Worm (Caenorhabditis elegans) whole organism, mixed stage, embryonic: ENCODE measurements around the gene K02D10.4.

Experiments
- bed-3 ChIP-seq: fragments of 200-800 bp; sonication (Bioruptor generic); optimal IDR thresholded peaks from 3 replicates; lab custom pipeline; 2018; ENCODE audit warnings: mild to moderate bottlenecking, missing genetic modification characterization, moderate library complexity, missing compliant biosample characterization
- ceh-83 ChIP-seq: fragments of 200-800 bp; sonication (Bioruptor generic); optimal IDR thresholded peaks from 2 replicates; lab custom pipeline; 2018; ENCODE audit warnings: mild to moderate bottlenecking, missing genetic modification characterization, missing compliant biosample characterization
- elt-1 ChIP-seq: sonication (generic microtip); optimal IDR thresholded peaks from 2 replicates; lab custom pipeline; 2017; ENCODE audit warnings: missing genetic modification characterization, mild to moderate bottlenecking, missing compliant biosample characterization, antibody characterized with exemption, moderate library complexity, borderline replicate concordance; ENCODE audit not compliant: insufficient read depth
- elt-3 ChIP-seq: fragments of 150-350 bp; optimal IDR thresholded peaks from 2 replicates; lab custom pipeline; 2014; ENCODE audit warnings: missing biosample characterization, missing genetic modification characterization
- lin-13 ChIP-seq: fragments of 150-350 bp; optimal IDR thresholded peaks from 2 replicates; lab custom pipeline; 2014; ENCODE audit warnings: missing biosample characterization, missing genetic modification characterization
- mep-1 ChIP-seq: fragments of 150-350 bp; optimal IDR thresholded peaks from 2 replicates; lab custom pipeline; 2017; ENCODE audit warnings: missing biosample characterization, missing genetic modification reagents, missing genetic modification characterization, inconsistent platforms
- pha-4 ChIP-seq: fragments of 150-350 bp; optimal IDR thresholded peaks from 2 replicates; lab custom pipeline; 2018; ENCODE audit warnings: missing biosample characterization, missing genetic modification reagents, missing genetic modification characterization
- snpc-4 ChIP-seq: fragments of 150-350 bp; optimal IDR thresholded peaks from 2 replicates; lab custom pipeline; 2014; ENCODE audit warnings: missing biosample characterization, missing genetic modification characterization
- unc-62 ChIP-seq: fragments of 150-350 bp; optimal IDR thresholded peaks from 2 replicates; lab custom pipeline; 2014; ENCODE audit warnings: missing biosample characterization, missing genetic modification reagents, missing genetic modification characterization

ce11 chrIII:8801864-8802818, 22.3 kb upstream of the K02D10.4 start:
- TF ChIP-seq snpc-4 (tag; lab: Kevin White, UChicago) = no peak
- no peak for TF ChIP-seq lin-13 (tag; lab: Kevin White, UChicago)
- no peak for TF ChIP-seq ceh-83 (GFP tag; lab: Kevin White, UChicago)
- peak; percentile 93 for TF ChIP-seq elt-3 (tag; lab: Kevin White, UChicago)
- TF ChIP-seq bed-3 (GFP tag; lab: Kevin White, UChicago) = peak; percentile 48
- TF ChIP-seq unc-62 (GFP tag; lab: Kevin White, UChicago) = peak; percentile 99
- TF ChIP-seq mep-1 (tag; lab: Kevin White, UChicago) = peak; percentile 98
- peak; percentile 89 for TF ChIP-seq pha-4 (tag; lab: Kevin White, UChicago)
- TF ChIP-seq elt-1 = peak; percentile 25
